Worm (Caenorhabditis elegans) whole organism, L2 larva: Measurements from ENCODE around the gene haf-1.

Experiments used
- ZK546.5 ChIP-seq: sonication (generic microtip); optimal IDR thresholded peaks from 2 replicates; lab custom pipeline; 2017; ENCODE audit warnings: missing biosample characterization, missing genetic modification characterization
- ama-1 ChIP-seq: fragments of 150-350 bp; optimal IDR thresholded peaks from 2 replicates; lab custom pipeline; 2018; ENCODE audit warnings: inconsistent platforms
- crh-2 ChIP-seq: sonication (generic microtip); optimal IDR thresholded peaks from 2 replicates; lab custom pipeline; 2017; ENCODE audit warnings: missing biosample characterization, missing genetic modification characterization
- egl-27 ChIP-seq: sonication (generic microtip); optimal IDR thresholded peaks from 3 replicates; lab custom pipeline; 2017; ENCODE audit warnings: missing biosample characterization, missing genetic modification reagents, missing genetic modification characterization
- lsy-2 ChIP-seq, 2 experiments: fragments of 150-350 bp in 1 of 2; sonication (generic microtip) in 1 of 2; optimal IDR thresholded peaks; 2 replicates each; lab custom pipeline; 2014 to 2017; ENCODE audit warnings: missing biosample characterization in 2 of 2, missing genetic modification characterization in 2 of 2
- nhr-237 ChIP-seq: fragments of 150-350 bp; optimal IDR thresholded peaks from 2 replicates; lab custom pipeline; 2014; ENCODE audit warnings: missing biosample characterization, missing genetic modification characterization
- ztf-4 ChIP-seq: fragments of 150-350 bp; optimal IDR thresholded peaks from 2 replicates; lab custom pipeline; 2014; ENCODE audit warnings: missing biosample characterization, missing genetic modification characterization

ce11 chrIV:17367294-17367693 is 8.9 kb upstream of the haf-1 start, which contains the start of gene zipt-17:
- no peak for TF ChIP-seq ztf-4 (tag; lab: Kevin White, UChicago)
- no peak for TF ChIP-seq ama-1 (lab: Kevin White, UChicago)
- no peak for TF ChIP-seq crh-2
- TF ChIP-seq lsy-2 (tag; optimal IDR thresholded peaks at IDR 0.05; lab: Kevin White, UChicago) = no peak
- TF ChIP-seq egl-27 (tag; lab: Kevin White, UChicago) = no peak
- no peak for TF ChIP-seq ZK546.5
- no peak for TF ChIP-seq nhr-237 (tag; lab: Kevin White, UChicago)
